Worm (Caenorhabditis elegans) whole organism, midembryonic: ENCODE data around the gene K11H3.3.

Experiments
- flt-1 ChIP-seq: fragments of 200-800 bp; sonication (Bioruptor generic); IDR thresholded peaks from 2 replicates; pipeline ENCODE4 v1.3.6; 2022; ENCODE audit warnings: missing genetic modification characterization, missing compliant biosample characterization
- ztf-29 ChIP-seq: fragments of 200-800 bp; sonication (Bioruptor generic); IDR thresholded peaks from 2 replicates; pipeline ENCODE4 v1.3.6; 2022; ENCODE audit warnings: missing genetic modification reagents, missing genetic modification characterization, missing compliant biosample characterization

- TF ChIP-seq flt-1 (GFP tag; lab: Robert Waterston, UW) (no peak), ztf-29 (GFP tag; lab: Robert Waterston, UW) (no peak)
These were observed 7.6 kb downstream of the K11H3.3 start, which contains the start of gene gpdh-2 for ce11 chrIII:9859133-9859775.
